Worm (Caenorhabditis elegans) whole organism, early embryonic: ENCODE results near the gene C18D1.2.

Experiments used
- B0310.2 ChIP-seq: sonication (generic microtip); optimal IDR thresholded peaks from 2 replicates; lab custom pipeline; 2016; ENCODE audit warnings: mild to moderate bottlenecking, missing genetic modification characterization, missing compliant biosample characterization
- F13C5.2 ChIP-seq: sonication (generic microtip); optimal IDR thresholded peaks from 2 replicates; lab custom pipeline; 2017; ENCODE audit warnings: mild to moderate bottlenecking, missing genetic modification characterization, inconsistent platforms, missing compliant biosample characterization
- aly-1 ChIP-seq: sonication (generic microtip); optimal IDR thresholded peaks from 2 replicates; lab custom pipeline; 2016; ENCODE audit warnings: missing genetic modification characterization, missing compliant biosample characterization
- ama-1 ChIP-seq: fragments of 150-350 bp; optimal IDR thresholded peaks from 2 replicates; lab custom pipeline; 2014
- ceh-13 ChIP-seq: fragments of 200-800 bp; sonication (Bioruptor generic); optimal IDR thresholded peaks from 2 replicates; lab custom pipeline; 2018; ENCODE audit warnings: mild to moderate bottlenecking, missing genetic modification characterization, missing compliant biosample characterization
- ceh-36 ChIP-seq: sonication (generic microtip); optimal IDR thresholded peaks from 2 replicates; lab custom pipeline; 2016; ENCODE audit warnings: missing genetic modification characterization, inconsistent platforms, missing compliant biosample characterization
- ets-7 ChIP-seq: sonication (generic microtip); optimal IDR thresholded peaks from 2 replicates; lab custom pipeline; 2016; ENCODE audit warnings: missing genotype, missing genetic modification characterization, missing compliant biosample characterization
- flt-1 ChIP-seq: fragments of 200-800 bp; sonication (Bioruptor generic); IDR thresholded peaks from 2 replicates; pipeline ENCODE4 v1.3.6; 2022; ENCODE audit warnings: missing genetic modification characterization, missing compliant biosample characterization
- hmbx-1 ChIP-seq: sonication (generic microtip); optimal IDR thresholded peaks from 2 replicates; lab custom pipeline; 2016; ENCODE audit warnings: mild to moderate bottlenecking, missing genetic modification characterization, missing compliant biosample characterization
- hmg-4 ChIP-seq: fragments of 200-800 bp; sonication (Bioruptor generic); optimal IDR thresholded peaks from 2 replicates; lab custom pipeline; 2018; ENCODE audit warnings: mild to moderate bottlenecking, missing genetic modification characterization, missing compliant biosample characterization
- hnd-1 ChIP-seq: sonication (generic microtip); optimal IDR thresholded peaks from 2 replicates; lab custom pipeline; 2016; ENCODE audit warnings: missing genetic modification characterization, missing compliant biosample characterization
- pes-1 ChIP-seq: fragments of 200-800 bp; sonication (Bioruptor generic); IDR thresholded peaks from 2 replicates; pipeline ENCODE4 v1.3.6; 2022; ENCODE audit warnings: missing genetic modification reagents, missing genetic modification characterization, missing compliant biosample characterization
- scrt-1 ChIP-seq: fragments of 200-800 bp; sonication (Bioruptor generic); IDR thresholded peaks from 2 replicates; pipeline ENCODE4 v1.3.6; 2022; ENCODE audit warnings: missing genetic modification characterization, missing compliant biosample characterization
- sea-1 ChIP-seq: fragments of 200-800 bp; sonication (Bioruptor generic); conservative IDR thresholded peaks from 2 replicates; pipeline ENCODE4 v1.3.6; 2022; ENCODE audit warnings: missing genetic modification characterization, missing compliant biosample characterization
- tbx-11 ChIP-seq: fragments of 200-800 bp; sonication (Bioruptor generic); IDR thresholded peaks from 2 replicates; pipeline ENCODE4 v1.3.6; 2022; ENCODE audit warnings: missing genetic modification characterization, missing compliant biosample characterization
- tbx-37 ChIP-seq: fragments of 200-800 bp; sonication (Bioruptor generic); conservative IDR thresholded peaks from 2 replicates; pipeline ENCODE4 v1.3.6; 2022; ENCODE audit warnings: missing genetic modification reagents, missing genetic modification characterization, missing compliant biosample characterization
- tra-4 ChIP-seq: sonication (generic microtip); optimal IDR thresholded peaks from 2 replicates; lab custom pipeline; 2017; ENCODE audit warnings: missing genetic modification characterization, missing compliant biosample characterization

C18D1.2 gene

DNA sequence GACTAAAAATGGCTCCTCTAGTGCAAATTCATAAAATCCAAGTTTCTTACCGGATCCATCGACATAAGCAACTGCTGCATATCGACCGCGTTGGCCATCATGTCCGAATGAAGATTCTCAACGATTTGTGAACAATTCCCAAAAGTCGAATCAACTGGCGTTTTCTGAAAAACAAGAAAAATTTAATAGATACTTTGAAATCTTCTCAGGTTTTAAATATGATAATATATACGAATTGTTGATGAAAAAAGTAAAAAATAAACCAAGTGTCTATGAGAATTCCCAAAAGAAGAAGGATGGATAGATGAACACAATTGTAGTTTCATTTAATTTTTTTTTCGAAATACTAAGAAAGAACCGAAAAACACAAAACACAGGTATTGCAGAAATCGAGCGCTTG, 11.0 kb downstream of the C18D1.2 start, which contains the start of gene die-1:
die-1 (minus strand) TSS at position 101 of the 400 bp plus-strand sequence.
- TF ChIP-seq tra-4 (tag; lab: Kevin White, UChicago) (no peak), tbx-37 (GFP tag; lab: Robert Waterston, UW) (no peak), hmbx-1 (tag; lab: Kevin White, UChicago) (no peak), ceh-13 (no peak), aly-1 (tag; lab: Kevin White, UChicago) (no peak), tbx-11 (no peak), ceh-36 (tag; lab: Kevin White, UChicago) (no peak), hmg-4 (GFP tag; lab: Kevin White, UChicago) (no peak), sea-1 (no peak), scrt-1 (no peak), B0310.2 (tag; lab: Kevin White, UChicago) (no peak), ama-1 (lab: Kevin White, UChicago) (no peak), flt-1 (no peak), hnd-1 (tag; lab: Kevin White, UChicago) (no peak), pes-1 (GFP tag; lab: Robert Waterston, UW) (no peak), F13C5.2 (tag; lab: Kevin White, UChicago) (no peak)

DNA sequence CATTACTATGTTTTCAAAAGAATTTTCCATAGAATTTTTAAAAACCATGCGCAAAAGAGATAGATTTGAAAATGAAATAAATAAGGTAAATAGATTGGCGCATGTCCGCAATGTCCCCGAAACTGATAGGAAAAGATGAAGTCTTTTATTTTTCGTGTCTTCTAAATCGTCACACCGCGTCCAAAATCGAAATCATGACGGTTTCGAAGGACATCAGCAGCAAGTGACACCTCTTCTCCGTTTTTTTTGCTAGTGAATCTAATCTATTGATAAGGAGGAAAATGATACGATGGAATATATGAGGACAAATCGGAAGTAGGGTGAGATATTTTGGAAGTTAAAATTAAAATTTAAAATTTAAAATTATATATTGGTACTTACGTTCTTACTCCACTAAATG, 17.2 kb downstream of the C18D1.2 start:
- no peak for TF ChIP-seq B0310.2 (tag; lab: Kevin White, UChicago)
- TF ChIP-seq tra-4 (tag; lab: Kevin White, UChicago): no peak
- no peak for TF ChIP-seq tbx-37 (GFP tag; lab: Robert Waterston, UW)
- TF ChIP-seq F13C5.2 (tag; lab: Kevin White, UChicago): no peak
- TF ChIP-seq ceh-13: no peak
- TF ChIP-seq sea-1: no peak
- no peak for TF ChIP-seq hnd-1 (tag; lab: Kevin White, UChicago)
- no peak for TF ChIP-seq tbx-11
- no peak for TF ChIP-seq ama-1 (lab: Kevin White, UChicago)
- TF ChIP-seq hmbx-1 (tag; lab: Kevin White, UChicago): no peak
- no peak for TF ChIP-seq scrt-1
- TF ChIP-seq aly-1 (tag; lab: Kevin White, UChicago): no peak

DNA sequence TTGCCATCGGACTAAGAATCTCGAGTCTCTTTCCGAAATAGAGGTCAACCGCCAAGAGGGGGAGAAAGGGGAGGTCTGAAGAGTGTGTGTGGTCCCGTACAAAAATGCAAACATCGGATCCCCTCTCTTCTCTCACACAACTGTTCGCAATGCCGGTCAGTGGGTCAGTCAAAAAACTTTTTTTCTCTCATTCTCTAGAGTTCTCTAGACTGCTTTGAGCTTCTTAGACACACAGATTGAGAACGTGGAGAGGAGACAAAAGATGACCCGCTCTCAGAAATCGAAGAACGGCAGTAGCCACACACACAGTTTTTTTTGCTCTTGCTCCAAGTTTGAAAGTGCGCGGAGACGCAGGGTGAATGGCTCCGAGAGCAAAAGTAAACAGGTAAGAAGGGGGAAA, 19.0 kb downstream of the C18D1.2 start:
- TF ChIP-seq hmg-4 (GFP tag; lab: Kevin White, UChicago) (peak; percentile 67), pes-1 (GFP tag; lab: Robert Waterston, UW) (peak; percentile 49; the same call in 1 of the 2 replicates), hmbx-1 (tag; lab: Kevin White, UChicago) (no peak), B0310.2 (tag; lab: Kevin White, UChicago) (peak; percentile 29)

DNA sequence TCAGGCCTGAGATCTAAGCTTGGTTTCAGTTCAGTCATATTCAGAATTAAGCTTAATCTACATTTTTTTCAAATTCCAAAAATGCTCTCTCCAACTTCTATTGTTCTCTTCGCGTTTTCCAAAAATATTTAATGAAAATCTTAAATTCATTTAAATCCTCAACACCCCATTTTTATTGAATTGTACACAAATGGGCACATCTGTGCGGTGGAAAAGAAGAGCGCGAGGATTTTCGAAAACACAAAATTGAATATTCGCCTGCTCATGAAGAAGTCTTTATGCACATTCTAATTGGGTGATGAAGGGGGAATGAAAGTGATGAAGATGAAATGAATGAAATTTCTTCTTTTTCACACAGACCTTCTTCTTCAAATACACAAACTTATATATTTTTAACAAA, 27.7 kb downstream of the C18D1.2 start:
- no peak for TF ChIP-seq aly-1 (tag; lab: Kevin White, UChicago)
- no peak for TF ChIP-seq B0310.2 (tag; lab: Kevin White, UChicago)
- no peak for TF ChIP-seq sea-1
- no peak for TF ChIP-seq scrt-1
- TF ChIP-seq tbx-11: no peak
- TF ChIP-seq hmg-4 (GFP tag; lab: Kevin White, UChicago): no peak
- no peak for TF ChIP-seq ceh-13
- TF ChIP-seq F13C5.2 (tag; lab: Kevin White, UChicago): no peak
- no peak for TF ChIP-seq tbx-37 (GFP tag; lab: Robert Waterston, UW)
- TF ChIP-seq hnd-1 (tag; lab: Kevin White, UChicago): no peak
- no peak for TF ChIP-seq pes-1 (GFP tag; lab: Robert Waterston, UW)
- TF ChIP-seq ets-7: no peak
- no peak for TF ChIP-seq ceh-36 (tag; lab: Kevin White, UChicago)
- TF ChIP-seq tra-4 (tag; lab: Kevin White, UChicago): no peak
- no peak for TF ChIP-seq ama-1 (lab: Kevin White, UChicago)
- no peak for TF ChIP-seq hmbx-1 (tag; lab: Kevin White, UChicago)
- TF ChIP-seq flt-1: no peak

DNA sequence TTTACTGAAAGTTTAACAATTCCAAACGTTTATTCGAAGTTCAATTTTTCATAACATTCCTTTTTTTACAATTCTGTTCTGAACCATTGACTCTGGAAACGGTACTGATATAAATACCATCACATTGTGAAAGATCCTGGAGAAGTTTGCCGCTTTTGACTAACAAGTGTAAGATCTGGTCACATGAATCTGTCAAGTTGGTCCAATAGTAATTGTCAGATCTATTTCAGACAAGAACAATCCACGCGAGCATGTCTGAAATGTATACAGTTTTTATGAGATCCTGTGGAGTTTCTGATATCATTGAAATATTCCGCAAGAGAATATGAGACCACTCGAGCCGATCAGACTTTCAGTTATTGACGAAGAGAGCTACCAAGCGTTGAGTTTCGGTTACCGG, 36.3 kb downstream of the C18D1.2 start:
- TF ChIP-seq ceh-13 (no peak), flt-1 (no peak), tbx-37 (GFP tag; lab: Robert Waterston, UW) (no peak), hnd-1 (tag; lab: Kevin White, UChicago) (no peak)

DNA sequence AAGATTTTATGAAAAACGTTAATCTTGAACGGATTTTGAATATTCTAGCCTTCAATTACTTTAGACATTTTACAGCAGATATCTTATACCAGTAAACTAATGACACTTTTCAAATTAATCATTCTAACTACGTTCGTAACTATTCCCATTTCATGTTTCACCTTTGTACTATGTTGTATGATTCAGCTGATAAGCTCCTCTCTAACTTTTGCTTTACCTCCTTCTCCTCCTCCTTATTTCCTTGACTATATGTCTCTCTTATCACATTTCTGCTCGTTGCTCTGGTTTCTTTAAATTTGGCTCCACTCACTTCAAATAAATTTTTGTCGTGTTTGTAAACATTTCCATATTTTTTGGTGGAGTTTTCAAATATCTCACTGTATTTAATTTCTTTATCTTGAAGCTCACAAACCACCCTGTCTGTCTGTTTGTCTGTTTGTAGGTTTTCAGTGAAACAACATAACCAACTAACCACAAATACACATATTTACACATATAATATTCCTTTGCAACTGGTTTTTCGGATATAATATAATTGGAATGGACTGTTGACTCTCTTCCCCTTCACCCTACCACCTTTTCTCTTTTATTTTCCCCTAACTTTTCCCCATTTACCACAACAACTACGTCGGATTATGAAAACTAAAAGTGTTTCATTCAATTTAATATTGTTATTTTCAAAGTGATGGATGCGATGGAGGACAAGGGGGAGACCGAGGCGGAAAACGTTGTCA, 37.6 kb downstream of the C18D1.2 start, which contains the start of gene lact-2:
lact-2 (plus strand) TSS at position 684 of the 734 bp plus-strand sequence.
- TF ChIP-seq tbx-11: no peak
- TF ChIP-seq pes-1 (GFP tag; lab: Robert Waterston, UW): no peak
- TF ChIP-seq ceh-36 (tag; lab: Kevin White, UChicago): no peak
- TF ChIP-seq scrt-1: no peak
- TF ChIP-seq tbx-37 (GFP tag; lab: Robert Waterston, UW): no peak
- no peak for TF ChIP-seq hmbx-1 (tag; lab: Kevin White, UChicago)
- TF ChIP-seq aly-1 (tag; lab: Kevin White, UChicago): no peak
- TF ChIP-seq B0310.2 (tag; lab: Kevin White, UChicago): no peak
- TF ChIP-seq ama-1 (lab: Kevin White, UChicago): no peak
- no peak for TF ChIP-seq flt-1
- TF ChIP-seq hmg-4 (GFP tag; lab: Kevin White, UChicago): no peak
- TF ChIP-seq ets-7: no peak
- TF ChIP-seq ceh-13: no peak
- TF ChIP-seq tra-4 (tag; lab: Kevin White, UChicago): no peak
- TF ChIP-seq sea-1: no peak
- no peak for TF ChIP-seq F13C5.2 (tag; lab: Kevin White, UChicago)
- no peak for TF ChIP-seq hnd-1 (tag; lab: Kevin White, UChicago)

DNA sequence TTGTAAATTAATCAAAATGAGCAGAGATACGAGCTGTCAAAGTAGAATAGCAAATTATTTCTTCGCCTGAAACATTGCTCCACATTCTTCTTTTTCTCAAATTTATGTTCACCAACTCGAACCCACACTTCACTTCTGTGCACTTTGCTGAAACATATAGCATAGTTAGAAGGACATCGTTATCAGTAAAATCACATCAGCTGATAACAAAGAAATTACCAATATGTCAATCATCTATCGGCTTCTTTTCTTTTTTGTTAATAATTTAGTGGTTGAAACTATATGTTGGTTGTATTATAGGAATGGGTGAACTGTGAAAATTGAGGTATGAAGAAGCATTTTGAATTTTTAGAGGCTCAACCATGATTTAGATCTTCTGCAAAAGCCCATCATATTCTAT, 38.4 kb downstream of the C18D1.2 start:
- TF ChIP-seq pes-1 (GFP tag; lab: Robert Waterston, UW) (no peak), tbx-37 (GFP tag; lab: Robert Waterston, UW) (no peak), sea-1 (no peak), B0310.2 (tag; lab: Kevin White, UChicago) (no peak), tbx-11 (no peak), scrt-1 (no peak), flt-1 (no peak), ceh-36 (tag; lab: Kevin White, UChicago) (no peak), hmbx-1 (tag; lab: Kevin White, UChicago) (no peak), ceh-13 (no peak), hmg-4 (GFP tag; lab: Kevin White, UChicago) (no peak), F13C5.2 (tag; lab: Kevin White, UChicago) (no peak)
